Fruit fly (Drosophila melanogaster) whole organism, embryonic: ENCODE data around the gene Mekk1.
A peak's percentile ranks its signal among the peaks of the same experiment; 100 is the strongest.

Experiments used
- Antp ChIP-seq: fragments of 200-800 bp; sonication (Bioruptor generic); optimal IDR thresholded peaks from 3 replicates; lab custom pipeline; 2016; ENCODE audit warnings: missing biosample characterization, missing genetic modification characterization
- BEAF-32 ChIP-seq: fragments of 200-800 bp; sonication (Bioruptor generic); optimal IDR thresholded peaks from 3 replicates; lab custom pipeline; 2017; ENCODE audit warnings: missing biosample characterization, missing genetic modification characterization, mild to moderate bottlenecking, moderate library complexity, missing genetic modification reagents
- BtbVII ChIP-seq: fragments of 200-800 bp; sonication (Bioruptor generic); optimal IDR thresholded peaks from 3 replicates; lab custom pipeline; 2017; ENCODE audit warnings: missing biosample characterization, mild to moderate bottlenecking, missing genetic modification characterization
- CG10267 ChIP-seq: fragments of 200-800 bp; sonication (Bioruptor generic); optimal IDR thresholded peaks from 2 replicates; lab custom pipeline; 2018; ENCODE audit warnings: missing biosample characterization, mild to moderate bottlenecking, missing genetic modification characterization, moderate library complexity
- CG13775 ChIP-seq: fragments of 200-800 bp; sonication (Bioruptor generic); optimal IDR thresholded peaks from 3 replicates; lab custom pipeline; 2017; ENCODE audit warnings: missing biosample characterization, mild to moderate bottlenecking, missing genetic modification characterization
- CG14860 ChIP-seq: fragments of 200-800 bp; sonication (Bioruptor generic); IDR thresholded peaks from 3 replicates; pipeline ENCODE4 v1.3.6; 2022; ENCODE audit warnings: missing biosample characterization, missing genetic modification characterization; ENCODE audit not compliant: partially characterized antibody
- CG17612 ChIP-seq: fragments of 200-800 bp; sonication (Bioruptor generic); IDR thresholded peaks from 2 replicates; pipeline ENCODE4 v1.3.6; 2022; ENCODE audit warnings: missing biosample characterization, missing genetic modification characterization
- CG18599 ChIP-seq: fragments of 200-800 bp; sonication (Bioruptor generic); optimal IDR thresholded peaks from 3 replicates; lab custom pipeline; 2017; ENCODE audit warnings: missing biosample characterization, missing genetic modification characterization, mild to moderate bottlenecking, moderate library complexity, missing genetic modification reagents
- CG18619 ChIP-seq: fragments of 200-800 bp; sonication (Bioruptor generic); optimal IDR thresholded peaks from 3 replicates; lab custom pipeline; 2017; ENCODE audit warnings: missing biosample characterization, mild to moderate bottlenecking, missing genetic modification characterization
- CG2129 ChIP-seq: fragments of 200-800 bp; sonication (Bioruptor generic); IDR thresholded peaks from 2 replicates; pipeline ENCODE4 v1.3.6; 2022; ENCODE audit warnings: missing biosample characterization, missing genetic modification characterization; ENCODE audit not compliant: partially characterized antibody
- CG2678 ChIP-seq: fragments of 200-800 bp; sonication (Bioruptor generic); optimal IDR thresholded peaks from 3 replicates; lab custom pipeline; 2019; ENCODE audit warnings: missing biosample characterization, mild to moderate bottlenecking, missing genetic modification characterization, moderate library complexity
- CG2875 ChIP-seq: fragments of 200-800 bp; sonication (Bioruptor generic); optimal IDR thresholded peaks from 2 replicates; lab custom pipeline; 2017; ENCODE audit warnings: missing biosample characterization, mild to moderate bottlenecking, missing genetic modification characterization, missing genetic modification reagents
- CG2889 ChIP-seq: fragments of 200-800 bp; sonication (Bioruptor generic); IDR thresholded peaks from 3 replicates; pipeline ENCODE4 v1.3.6; 2022; ENCODE audit warnings: missing biosample characterization, missing genetic modification characterization
- CG30403 ChIP-seq: fragments of 200-800 bp; sonication (Bioruptor generic); optimal IDR thresholded peaks from 3 replicates; lab custom pipeline; 2016; ENCODE audit warnings: missing biosample characterization, missing genetic modification characterization
- CG4328 ChIP-seq: fragments of 200-800 bp; sonication (Bioruptor generic); optimal IDR thresholded peaks from 3 replicates; lab custom pipeline; 2017; ENCODE audit warnings: missing biosample characterization, missing genetic modification reagents, missing genetic modification characterization
- CG5245 ChIP-seq: fragments of 200-800 bp; sonication (Bioruptor generic); optimal IDR thresholded peaks from 3 replicates; lab custom pipeline; 2016; ENCODE audit warnings: missing biosample characterization, missing genetic modification characterization
- CG6765 ChIP-seq: fragments of 200-800 bp; sonication (Bioruptor generic); optimal IDR thresholded peaks from 3 replicates; lab custom pipeline; 2017; ENCODE audit warnings: missing biosample characterization, mild to moderate bottlenecking, missing genetic modification characterization
- CG8290 ChIP-seq, 3 experiments: fragments of 200-800 bp; sonication (Bioruptor generic); optimal IDR thresholded peaks; 2 replicates each; lab custom pipeline; 2016 to 2019; ENCODE audit warnings: missing biosample characterization in 3 of 3, missing genetic modification characterization in 3 of 3, mild to moderate bottlenecking in 2 of 3, moderate library complexity in 1 of 3
- CG8944 ChIP-seq: fragments of 200-800 bp; sonication (Bioruptor generic); optimal IDR thresholded peaks from 3 replicates; lab custom pipeline; 2016; ENCODE audit warnings: missing biosample characterization, missing genetic modification characterization
- CG9876 ChIP-seq: fragments of 200-800 bp; sonication (Bioruptor generic); optimal IDR thresholded peaks from 2 replicates; lab custom pipeline; 2016; ENCODE audit warnings: missing biosample characterization, missing genetic modification characterization
- Chrac-16 ChIP-seq: fragments of 200-800 bp; sonication (Bioruptor generic); optimal IDR thresholded peaks from 3 replicates; lab custom pipeline; 2016; ENCODE audit warnings: missing biosample characterization, missing genetic modification characterization
- D19B ChIP-seq: fragments of 200-800 bp; sonication (Bioruptor generic); optimal IDR thresholded peaks from 2 replicates; lab custom pipeline; 2017; ENCODE audit warnings: missing biosample characterization, mild to moderate bottlenecking, missing genetic modification characterization
- Dek ChIP-seq: fragments of 200-800 bp; sonication (Bioruptor generic); optimal IDR thresholded peaks from 3 replicates; lab custom pipeline; 2019; ENCODE audit warnings: missing biosample characterization, mild to moderate bottlenecking, missing genetic modification characterization, moderate library complexity
- GATAe ChIP-seq: fragments of 200-800 bp; sonication (Bioruptor generic); conservative IDR thresholded peaks from 2 replicates; pipeline ENCODE4 v1.3.6; 2022; ENCODE audit warnings: missing biosample characterization, missing genetic modification characterization
- HmgZ ChIP-seq: fragments of 200-800 bp; sonication (Bioruptor generic); optimal IDR thresholded peaks from 2 replicates; lab custom pipeline; 2018; ENCODE audit warnings: missing biosample characterization, mild to moderate bottlenecking, missing genetic modification characterization
- Jarid2 ChIP-seq: fragments of 200-800 bp; sonication (Bioruptor generic); optimal IDR thresholded peaks from 3 replicates; lab custom pipeline; 2017; ENCODE audit warnings: mild to moderate bottlenecking, missing biosample characterization, missing genetic modification reagents, missing genetic modification characterization
- Meics ChIP-seq: fragments of 200-800 bp; sonication (Bioruptor generic); optimal IDR thresholded peaks from 2 replicates; lab custom pipeline; 2017; ENCODE audit warnings: missing biosample characterization, mild to moderate bottlenecking, missing genetic modification characterization
- Ptx1 ChIP-seq: fragments of 200-800 bp; sonication (Bioruptor generic); IDR thresholded peaks from 2 replicates; pipeline ENCODE4 v1.3.6; 2022; ENCODE audit warnings: missing biosample characterization, missing genetic modification characterization
- Sox100B ChIP-seq: fragments of 200-800 bp; sonication (Bioruptor generic); optimal IDR thresholded peaks from 3 replicates; lab custom pipeline; 2018; ENCODE audit warnings: missing biosample characterization, mild to moderate bottlenecking, missing genetic modification characterization
- Sry-δ ChIP-seq: fragments of 200-800 bp; sonication (Bioruptor generic); optimal IDR thresholded peaks from 2 replicates; lab custom pipeline; 2016; ENCODE audit warnings: missing biosample characterization, missing genetic modification characterization
- Trl ChIP-seq, 3 experiments: fragments of >200 bp in 2 of 3; fragments of 200-800 bp in 1 of 3; sonication (Bioruptor generic) in 1 of 3; optimal IDR thresholded peaks; 2 replicates in 1 of 3; 3 replicates in 2 of 3; lab custom pipeline; 2016 to 2017; ENCODE audit warnings: missing biosample characterization in 1 of 3, missing genetic modification characterization in 1 of 3
- YL-1 ChIP-seq: fragments of 200-800 bp; sonication (Bioruptor generic); optimal IDR thresholded peaks from 3 replicates; lab custom pipeline; 2017; ENCODE audit warnings: missing biosample characterization, mild to moderate bottlenecking, missing genetic modification characterization
- al ChIP-seq: fragments of 200-800 bp; sonication (Bioruptor generic); IDR thresholded peaks from 2 replicates; pipeline ENCODE4 v1.3.6; 2022; ENCODE audit warnings: missing biosample characterization, missing genetic modification characterization
- aop ChIP-seq: fragments of 200-800 bp; sonication (Bioruptor generic); IDR thresholded peaks from 2 replicates; pipeline ENCODE4 v1.3.6; 2022; ENCODE audit warnings: missing biosample characterization, missing genetic modification characterization
- ara ChIP-seq: fragments of 200-800 bp; sonication (Bioruptor generic); IDR thresholded peaks from 2 replicates; pipeline ENCODE4 v1.3.6; 2022; ENCODE audit warnings: missing biosample characterization, missing genetic modification characterization
- bsh ChIP-seq, 2 experiments: fragments of 200-800 bp; sonication (Bioruptor generic); optimal IDR thresholded peaks; 2 replicates each; lab custom pipeline; 2017 to 2018; ENCODE audit warnings: mild to moderate bottlenecking in 2 of 2, missing biosample characterization in 2 of 2, missing genetic modification characterization in 2 of 2, moderate library complexity in 1 of 2
- corto ChIP-seq: fragments of 200-800 bp; sonication (Bioruptor generic); optimal IDR thresholded peaks from 2 replicates; lab custom pipeline; 2016; ENCODE audit warnings: missing biosample characterization, mild to moderate bottlenecking, missing genetic modification characterization, moderate library complexity
- gfzf ChIP-seq: fragments of 200-800 bp; sonication (Bioruptor generic); optimal IDR thresholded peaks from 2 replicates; lab custom pipeline; 2016; ENCODE audit warnings: missing biosample characterization, mild to moderate bottlenecking, missing genetic modification characterization, moderate library complexity
- gsb-n ChIP-seq: fragments of 200-800 bp; sonication (Bioruptor generic); optimal IDR thresholded peaks from 3 replicates; lab custom pipeline; 2018; ENCODE audit warnings: missing biosample characterization, mild to moderate bottlenecking, missing genetic modification characterization
- ind ChIP-seq: fragments of 200-800 bp; sonication (Bioruptor generic); optimal IDR thresholded peaks from 3 replicates; lab custom pipeline; 2016; ENCODE audit warnings: missing biosample characterization, missing genetic modification characterization
- pho ChIP-seq: fragments of 200-800 bp; sonication (Bioruptor generic); optimal IDR thresholded peaks from 2 replicates; lab custom pipeline; 2016; ENCODE audit warnings: missing biosample characterization, missing genetic modification characterization
- pzg ChIP-seq: fragments of 200-800 bp; sonication (Bioruptor generic); optimal IDR thresholded peaks from 3 replicates; lab custom pipeline; 2018; ENCODE audit warnings: missing biosample characterization, mild to moderate bottlenecking, missing genetic modification characterization, moderate library complexity
- slp2 ChIP-seq: fragments of 200-800 bp; sonication (Bioruptor generic); optimal IDR thresholded peaks from 2 replicates; lab custom pipeline; 2016; ENCODE audit warnings: missing biosample characterization, missing genetic modification characterization
- sna ChIP-seq: fragments of 200-800 bp; sonication (Bioruptor generic); IDR thresholded peaks from 2 replicates; pipeline ENCODE4 v1.3.6; 2022; ENCODE audit warnings: missing biosample characterization, missing genetic modification characterization; ENCODE audit not compliant: partially characterized antibody
- tup ChIP-seq: fragments of 200-800 bp; sonication (Bioruptor generic); optimal IDR thresholded peaks from 2 replicates; lab custom pipeline; 2016; ENCODE audit warnings: missing biosample characterization, mild to moderate bottlenecking, missing genetic modification characterization, moderate library complexity
- unpg ChIP-seq: fragments of 200-800 bp; sonication (Bioruptor generic); optimal IDR thresholded peaks from 3 replicates; lab custom pipeline; 2018; ENCODE audit warnings: missing biosample characterization, mild to moderate bottlenecking, missing genetic modification characterization, moderate library complexity
- wek ChIP-seq: fragments of 200-800 bp; sonication (Bioruptor generic); optimal IDR thresholded peaks from 3 replicates; lab custom pipeline; 2018; ENCODE audit warnings: missing biosample characterization, mild to moderate bottlenecking, missing genetic modification characterization, moderate library complexity
- zfh1 ChIP-seq: fragments of 200-800 bp; sonication (Bioruptor generic); IDR thresholded peaks from 3 replicates; pipeline ENCODE4 v1.3.6; 2022; ENCODE audit warnings: missing biosample characterization, missing genetic modification characterization

Gene Mekk1

DNA sequence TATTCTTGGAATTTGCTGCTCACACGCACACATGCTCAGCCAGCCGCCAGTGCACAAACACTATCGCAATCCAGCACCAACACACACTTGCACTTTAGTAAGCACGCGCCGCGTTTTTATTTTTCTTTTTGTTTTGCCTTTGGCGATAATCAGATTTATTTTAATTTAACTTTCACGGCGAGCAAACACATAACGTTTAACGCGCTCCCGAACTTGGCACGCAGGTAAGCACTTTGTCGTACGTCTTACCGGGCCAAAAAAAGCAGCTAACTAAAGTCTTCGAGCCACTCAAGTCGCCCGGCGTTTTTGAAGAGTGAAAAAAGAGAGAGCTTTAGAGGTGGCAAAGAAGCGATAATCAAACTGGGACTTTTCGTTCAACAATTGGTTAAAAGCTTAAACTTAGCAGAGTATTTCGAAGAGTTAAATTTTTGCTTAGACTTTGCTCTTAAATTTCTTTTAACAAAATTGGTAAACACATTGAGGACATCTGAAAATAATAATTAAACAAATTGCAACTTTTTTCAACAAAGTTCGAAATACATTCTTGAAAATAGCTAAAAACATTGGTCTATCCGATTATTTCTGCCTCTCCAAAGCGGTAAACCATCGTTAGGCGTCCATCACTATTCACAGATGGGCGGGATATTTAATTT lies at the start of gene Mekk1:
Mekk1 (minus strand) TSS at position 325 of the 653 bp plus-strand sequence.
- TF ChIP-seq Sry-δ (GFP tag; lab: Kevin White, UChicago), result peak; percentile 96
- peak; percentile 74 for TF ChIP-seq CG30403
- no peak for TF ChIP-seq CG8290 (GFP tag; optimal IDR thresholded peaks at IDR 0.05; lab: Kevin White, UChicago)
- no peak for TF ChIP-seq CG8290 (tag; optimal IDR thresholded peaks at IDR 0.05; lab: Kevin White, UChicago)
- no peak for TF ChIP-seq ara (GFP tag; lab: Robert Waterston, UW)
- TF ChIP-seq tup (GFP tag; lab: Kevin White, UChicago), result no peak
- no peak for TF ChIP-seq zfh1 (GFP tag; lab: Robert Waterston, UW)
- TF ChIP-seq GATAe, result no peak
- no peak for TF ChIP-seq CG14860
- TF ChIP-seq gfzf, result peak; percentile 14
- no peak for TF ChIP-seq CG9876
- peak; percentile 57 for TF ChIP-seq CG18599
- TF ChIP-seq CG18619 (GFP tag; lab: Kevin White, UChicago), result peak; percentile 13
- no peak for TF ChIP-seq corto (GFP tag; lab: Kevin White, UChicago)
- peak; percentile 39 for TF ChIP-seq D19B (GFP tag; lab: Kevin White, UChicago)
- TF ChIP-seq CG2678 (tag; lab: Kevin White, UChicago), result peak; percentile 70
- TF ChIP-seq unpg (GFP tag; lab: Kevin White, UChicago), result peak; percentile 17
- TF ChIP-seq BEAF-32 (GFP tag; lab: Kevin White, UChicago), result peak; percentile 82
- no peak for TF ChIP-seq aop (GFP tag; lab: Robert Waterston, UW)
- no peak for TF ChIP-seq CG17612 (GFP tag; lab: Robert Waterston, UW)
- TF ChIP-seq Chrac-16 (GFP tag; lab: Kevin White, UChicago), result peak; percentile 42
- peak in 1 of 2 experiments; percentile 51 for TF ChIP-seq bsh (GFP tag; optimal IDR thresholded peaks at IDR 0.05; lab: Kevin White, UChicago)
- peak; percentile 49 for TF ChIP-seq HmgZ (tag; lab: Kevin White, UChicago)
- TF ChIP-seq CG2875 (GFP tag; lab: Kevin White, UChicago), result no peak
- peak; percentile 20 for TF ChIP-seq CG13775 (GFP tag; lab: Kevin White, UChicago)
- no peak for TF ChIP-seq YL-1 (GFP tag; lab: Kevin White, UChicago)
- peak; percentile 43 for TF ChIP-seq Sox100B (GFP tag; lab: Kevin White, UChicago)
- peak; percentile 39; the same call in 1 of the 2 replicates for TF ChIP-seq al (GFP tag; lab: Robert Waterston, UW)
- TF ChIP-seq ind, result peak; percentile 52
- TF ChIP-seq Jarid2 (GFP tag; lab: Kevin White, UChicago), result peak; percentile 72
- TF ChIP-seq wek (GFP tag; lab: Kevin White, UChicago), result no peak
- TF ChIP-seq BtbVII (GFP tag; lab: Kevin White, UChicago), result no peak
- TF ChIP-seq gsb-n (tag; lab: Kevin White, UChicago), result peak; percentile 29
- TF ChIP-seq CG2889 (GFP tag; lab: Robert Waterston, UW), result no peak
- peak; percentile 49 for TF ChIP-seq CG8944 (GFP tag; lab: Kevin White, UChicago)
- TF ChIP-seq CG2129 (GFP tag; lab: Robert Waterston, UW), result peak; percentile 39; the same call in 1 of the 2 replicates
- peak in 1 of 2 experiments; percentile 43 for TF ChIP-seq Trl (optimal IDR thresholded peaks at IDR 0.05; lab: Kevin White, UChicago)
- peak; percentile 38 for TF ChIP-seq Trl (GFP tag; optimal IDR thresholded peaks at IDR 0.05; lab: Kevin White, UChicago)
- TF ChIP-seq sna (GFP tag; lab: Robert Waterston, UW), result peak; percentile 48; the same call in 1 of the 2 replicates
- peak; percentile 56 for TF ChIP-seq Meics (GFP tag; lab: Kevin White, UChicago)
- TF ChIP-seq CG6765 (GFP tag; lab: Kevin White, UChicago), result peak; percentile 1
- TF ChIP-seq Dek (tag; lab: Kevin White, UChicago), result peak; percentile 59
- peak; percentile 29 for TF ChIP-seq CG5245
- no peak for TF ChIP-seq slp2 (GFP tag; lab: Kevin White, UChicago)
- TF ChIP-seq CG4328 (GFP tag; lab: Kevin White, UChicago), result no peak
- TF ChIP-seq CG10267 (tag; lab: Kevin White, UChicago), result peak; percentile 45
- peak; percentile 49 for TF ChIP-seq Ptx1 (GFP tag; lab: Robert Waterston, UW)
- TF ChIP-seq pho (GFP tag; lab: Kevin White, UChicago), result peak; percentile 63
- TF ChIP-seq pzg (GFP tag; lab: Kevin White, UChicago), result peak; percentile 67
- peak; percentile 31 for TF ChIP-seq Antp (GFP tag; lab: Kevin White, UChicago)
